Fruit fly (Drosophila melanogaster) whole organism, embryonic: Measurements from ENCODE around the gene Mbs.
A peak's percentile ranks its signal among the peaks of the same experiment; 100 is the strongest.

Experiments used
- Awh ChIP-seq: fragments of 200-800 bp; sonication (Bioruptor generic); IDR thresholded peaks from 2 replicates; pipeline ENCODE4, ENCODE4 v1.3.6; 2022; ENCODE audit warnings: missing biosample characterization, missing genetic modification characterization
- B-H1 ChIP-seq: fragments of 200-800 bp; sonication (Bioruptor generic); IDR thresholded peaks from 3 replicates; pipeline ENCODE4 v1.3.6; 2022; ENCODE audit warnings: missing biosample characterization, missing genetic modification characterization
- B-H2 ChIP-seq: fragments of 200-800 bp; sonication (Bioruptor generic); optimal IDR thresholded peaks from 2 replicates; lab custom pipeline; 2018; ENCODE audit warnings: missing biosample characterization, mild to moderate bottlenecking, missing genetic modification characterization
- CG10267 ChIP-seq: fragments of 200-800 bp; sonication (Bioruptor generic); optimal IDR thresholded peaks from 2 replicates; lab custom pipeline; 2018; ENCODE audit warnings: missing biosample characterization, mild to moderate bottlenecking, missing genetic modification characterization, moderate library complexity
- CG10959 ChIP-seq: fragments of 200-800 bp; sonication (Bioruptor generic); IDR thresholded peaks from 2 replicates; pipeline ENCODE4 v1.3.6; 2022; ENCODE audit warnings: missing biosample characterization, missing genetic modification characterization
- CG12219 ChIP-seq: fragments of 200-800 bp; sonication (Bioruptor generic); optimal IDR thresholded peaks from 3 replicates; lab custom pipeline; 2018; ENCODE audit warnings: missing biosample characterization, mild to moderate bottlenecking, missing genetic modification characterization
- CG16863 ChIP-seq: fragments of 200-800 bp; sonication (Bioruptor generic); optimal IDR thresholded peaks from 3 replicates; lab custom pipeline; 2016; ENCODE audit warnings: missing biosample characterization, missing genetic modification characterization
- CG17359 ChIP-seq: fragments of 200-800 bp; sonication (Bioruptor generic); optimal IDR thresholded peaks from 3 replicates; lab custom pipeline; 2018; ENCODE audit warnings: missing biosample characterization, mild to moderate bottlenecking, missing genetic modification characterization, moderate library complexity
- CG17829 ChIP-seq: fragments of 200-800 bp; optimal IDR thresholded peaks from 2 replicates; lab custom pipeline; 2019; ENCODE audit warnings: missing biosample characterization, mild to moderate bottlenecking, missing genetic modification characterization, moderate library complexity
- CG1792 ChIP-seq: fragments of 200-800 bp; sonication (Bioruptor generic); optimal IDR thresholded peaks from 2 replicates; lab custom pipeline; 2016; ENCODE audit warnings: missing biosample characterization, missing genetic modification characterization
- CG32772 ChIP-seq: fragments of 200-800 bp; sonication (Bioruptor generic); IDR thresholded peaks from 2 replicates; pipeline ENCODE4 v1.3.6; 2022; ENCODE audit warnings: missing biosample characterization, missing genetic modification characterization
- CG34422 ChIP-seq: fragments of 200-800 bp; sonication (Bioruptor generic); IDR thresholded peaks from 3 replicates; pipeline ENCODE4 v1.3.6; 2022; ENCODE audit warnings: missing biosample characterization, missing genetic modification characterization
- CG3995 ChIP-seq: fragments of 200-800 bp; sonication (Bioruptor generic); optimal IDR thresholded peaks from 3 replicates; lab custom pipeline; 2016; ENCODE audit warnings: missing biosample characterization, missing genetic modification characterization
- CG6175 ChIP-seq: fragments of 200-800 bp; sonication (Bioruptor generic); IDR thresholded peaks from 3 replicates; pipeline ENCODE4 v1.3.6; 2022; ENCODE audit warnings: missing biosample characterization, missing genetic modification characterization
- CG6765 ChIP-seq: fragments of 200-800 bp; sonication (Bioruptor generic); optimal IDR thresholded peaks from 3 replicates; lab custom pipeline; 2017; ENCODE audit warnings: missing biosample characterization, mild to moderate bottlenecking, missing genetic modification characterization
- CG6791 ChIP-seq: fragments of 200-800 bp; sonication (Bioruptor generic); IDR thresholded peaks from 3 replicates; pipeline ENCODE4 v1.3.6; 2022; ENCODE audit warnings: missing biosample characterization, missing genetic modification characterization; ENCODE audit not compliant: partially characterized antibody
- CG8478 ChIP-seq: fragments of >200 bp; optimal IDR thresholded peaks from 2 replicates; lab custom pipeline; 2018
- CG8924 ChIP-seq: fragments of 200-800 bp; optimal IDR thresholded peaks from 3 replicates; lab custom pipeline; 2019; ENCODE audit warnings: missing biosample characterization, mild to moderate bottlenecking, missing genetic modification characterization, moderate library complexity
- CG8944 ChIP-seq: fragments of 200-800 bp; sonication (Bioruptor generic); optimal IDR thresholded peaks from 3 replicates; lab custom pipeline; 2016; ENCODE audit warnings: missing biosample characterization, missing genetic modification characterization
- CkIIα-i1 ChIP-seq: fragments of 200-800 bp; sonication (Bioruptor generic); IDR thresholded peaks from 2 replicates; pipeline ENCODE4 v1.3.6; 2022; ENCODE audit warnings: missing biosample characterization, missing genetic modification characterization
- CoRest ChIP-seq: fragments of 200-800 bp; sonication (Bioruptor generic); optimal IDR thresholded peaks from 3 replicates; lab custom pipeline; 2018; ENCODE audit warnings: missing biosample characterization, mild to moderate bottlenecking, missing genetic modification characterization, moderate library complexity
- Dad ChIP-seq: fragments of 200-800 bp; sonication (Bioruptor generic); optimal IDR thresholded peaks from 3 replicates; lab custom pipeline; 2016; ENCODE audit warnings: missing biosample characterization, missing genetic modification characterization
- Dbx ChIP-seq: fragments of 200-800 bp; sonication (Bioruptor generic); IDR thresholded peaks from 3 replicates; pipeline ENCODE4 v1.3.6; 2022; ENCODE audit warnings: missing biosample characterization, missing genetic modification characterization
- Doc2 ChIP-seq: fragments of 200-800 bp; sonication (Bioruptor generic); IDR thresholded peaks from 2 replicates; pipeline ENCODE4 v1.3.6; 2022; ENCODE audit warnings: missing biosample characterization, missing genetic modification characterization
- GATAe ChIP-seq: fragments of 200-800 bp; sonication (Bioruptor generic); conservative IDR thresholded peaks from 2 replicates; pipeline ENCODE4 v1.3.6; 2022; ENCODE audit warnings: missing biosample characterization, missing genetic modification characterization
- HmgZ ChIP-seq: fragments of 200-800 bp; sonication (Bioruptor generic); optimal IDR thresholded peaks from 2 replicates; lab custom pipeline; 2018; ENCODE audit warnings: missing biosample characterization, mild to moderate bottlenecking, missing genetic modification characterization
- Med ChIP-seq: fragments of 200-800 bp; sonication (Bioruptor generic); peaks from one replicate; lab custom pipeline; 2016; ENCODE audit warnings: missing biosample characterization, missing genetic modification characterization, mild to moderate bottlenecking, inconsistent platforms, moderate library complexity
- NFAT ChIP-seq: fragments of 200-800 bp; sonication (Bioruptor generic); IDR thresholded peaks from 2 replicates; pipeline ENCODE4 v1.3.6; 2022; ENCODE audit warnings: missing biosample characterization, missing genetic modification characterization
- Stat92E ChIP-seq, 3 experiments: fragments of >200 bp in 2 of 3; fragments of 200-800 bp in 1 of 3; sonication (Bioruptor generic) in 1 of 3; optimal IDR thresholded peaks; 2 replicates each; lab custom pipeline; 2017 to 2019; ENCODE audit warnings: missing biosample characterization in 3 of 3, missing genetic modification characterization in 3 of 3, mild to moderate bottlenecking in 1 of 3, moderate library complexity in 1 of 3
- Taf1 ChIP-seq: fragments of 200-800 bp; sonication (Bioruptor generic); IDR thresholded peaks from 2 replicates; pipeline ENCODE4 v1.3.6; 2022; ENCODE audit warnings: missing biosample characterization, missing genetic modification characterization
- ab ChIP-seq: fragments of 200-800 bp; sonication (Bioruptor generic); optimal IDR thresholded peaks from 2 replicates; lab custom pipeline; 2016; ENCODE audit warnings: missing biosample characterization, missing genetic modification characterization
- br ChIP-seq: fragments of >200 bp; optimal IDR thresholded peaks from 2 replicates; lab custom pipeline; 2017
- chm ChIP-seq: fragments of 200-800 bp; sonication (Bioruptor generic); IDR thresholded peaks from 2 replicates; pipeline ENCODE4 v1.3.6; 2022; ENCODE audit warnings: missing biosample characterization, missing genetic modification characterization
- crc ChIP-seq: fragments of 200-800 bp; sonication (Bioruptor generic); optimal IDR thresholded peaks from 2 replicates; lab custom pipeline; 2016; ENCODE audit warnings: missing biosample characterization, missing genetic modification characterization
- danr ChIP-seq: fragments of 200-800 bp; sonication (Bioruptor generic); IDR thresholded peaks from 2 replicates; pipeline ENCODE4 v1.3.6; 2022; ENCODE audit warnings: missing biosample characterization, missing genetic modification characterization
- dmrt99B ChIP-seq: fragments of 200-800 bp; sonication (Bioruptor generic); optimal IDR thresholded peaks from 2 replicates; lab custom pipeline; 2018; ENCODE audit warnings: missing biosample characterization, mild to moderate bottlenecking, missing genetic modification characterization, moderate library complexity
- esg ChIP-seq: fragments of 200-800 bp; sonication (Bioruptor generic); conservative IDR thresholded peaks from 2 replicates; pipeline ENCODE4 v1.3.6; 2022; ENCODE audit warnings: missing biosample characterization, missing genetic modification characterization
- ewg ChIP-seq: fragments of 200-800 bp; sonication (Bioruptor generic); optimal IDR thresholded peaks from 3 replicates; lab custom pipeline; 2017; ENCODE audit warnings: mild to moderate bottlenecking, missing biosample characterization, missing genetic modification reagents, missing genetic modification characterization
- fd96Cb ChIP-seq: fragments of 200-800 bp; sonication (Bioruptor generic); optimal IDR thresholded peaks from 2 replicates; lab custom pipeline; 2018; ENCODE audit warnings: missing biosample characterization, mild to moderate bottlenecking, missing genetic modification characterization, moderate library complexity
- gcm ChIP-seq: fragments of 200-800 bp; sonication (Bioruptor generic); optimal IDR thresholded peaks from 2 replicates; lab custom pipeline; 2019; ENCODE audit warnings: missing biosample characterization, mild to moderate bottlenecking, missing genetic modification characterization, moderate library complexity
- hb ChIP-seq: fragments of 200-800 bp; sonication (Bioruptor generic); IDR thresholded peaks from 3 replicates; pipeline ENCODE4 v1.3.6; 2022; ENCODE audit warnings: missing biosample characterization, missing genetic modification characterization; ENCODE audit not compliant: partially characterized antibody
- luna ChIP-seq: fragments of 200-800 bp; sonication (Bioruptor generic); optimal IDR thresholded peaks from 2 replicates; lab custom pipeline; 2016; ENCODE audit warnings: missing biosample characterization, missing genetic modification characterization
- nmo ChIP-seq: fragments of 200-800 bp; sonication (Bioruptor generic); optimal IDR thresholded peaks from 2 replicates; lab custom pipeline; 2018; ENCODE audit warnings: missing biosample characterization, mild to moderate bottlenecking, missing genetic modification characterization, moderate library complexity
- oc ChIP-seq: fragments of 200-800 bp; sonication (Bioruptor generic); optimal IDR thresholded peaks from 2 replicates; lab custom pipeline; 2018; ENCODE audit warnings: missing biosample characterization, mild to moderate bottlenecking, missing genetic modification characterization, moderate library complexity
- org-1 ChIP-seq: fragments of 200-800 bp; sonication (Bioruptor generic); optimal IDR thresholded peaks from 2 replicates; lab custom pipeline; 2017; ENCODE audit warnings: missing biosample characterization, missing genetic modification characterization
- rib ChIP-seq: fragments of 200-800 bp; sonication (Bioruptor generic); IDR thresholded peaks from 2 replicates; pipeline ENCODE4 v1.3.6; 2022; ENCODE audit warnings: missing biosample characterization, missing genetic modification characterization
- ro ChIP-seq: fragments of 200-800 bp; sonication (Bioruptor generic); IDR thresholded peaks from 2 replicates; pipeline ENCODE4 v1.3.6; 2022; ENCODE audit warnings: missing biosample characterization, missing genetic modification characterization
- salm ChIP-seq: fragments of 200-800 bp; sonication (Bioruptor generic); optimal IDR thresholded peaks from 2 replicates; lab custom pipeline; 2018; ENCODE audit warnings: missing biosample characterization, mild to moderate bottlenecking, missing genetic modification characterization
- shn ChIP-seq: fragments of 200-800 bp; sonication (Bioruptor generic); optimal IDR thresholded peaks from 3 replicates; lab custom pipeline; 2016; ENCODE audit warnings: missing biosample characterization, missing genetic modification characterization
- stwl ChIP-seq: fragments of 200-800 bp; sonication (Bioruptor generic); optimal IDR thresholded peaks from 3 replicates; lab custom pipeline; 2018; ENCODE audit warnings: missing biosample characterization, mild to moderate bottlenecking, missing genetic modification characterization, moderate library complexity

Gene Mbs

dm6 chr3L:16015765-16016760 lies 35.7 kb upstream of the Mbs start (continued):
- no peak for TF ChIP-seq org-1
- no peak for TF ChIP-seq gcm (GFP tag; lab: Kevin White, UChicago)
- no peak for TF ChIP-seq GATAe (GFP tag; lab: Robert Waterston, UW)
- TF ChIP-seq CG3995 = no peak
- TF ChIP-seq B-H2 = no peak
- no peak for TF ChIP-seq CG6791
- TF ChIP-seq Doc2 (GFP tag; lab: Robert Waterston, UW) = no peak
- no peak for TF ChIP-seq CG16863 (GFP tag; lab: Kevin White, UChicago)
- no peak for TF ChIP-seq HmgZ (tag; lab: Kevin White, UChicago)
- no peak for TF ChIP-seq luna (GFP tag; lab: Kevin White, UChicago)
- no peak for TF ChIP-seq danr (GFP tag; lab: Robert Waterston, UW)
- TF ChIP-seq CG1792 (GFP tag; lab: Kevin White, UChicago) = no peak
- TF ChIP-seq oc (tag; lab: Kevin White, UChicago) = no peak
- no peak for TF ChIP-seq dmrt99B (tag; lab: Kevin White, UChicago)
- TF ChIP-seq Taf1 = no peak
- TF ChIP-seq Stat92E (GFP tag; optimal IDR thresholded peaks at IDR 0.05; lab: Kevin White, UChicago) = peak in 1 of 3 experiments; percentile 9
- peak; percentile 56 for TF ChIP-seq nmo
- no peak for TF ChIP-seq NFAT
- TF ChIP-seq CG8478 = no peak
- TF ChIP-seq CG17359 (tag; lab: Kevin White, UChicago) = no peak
- no peak for TF ChIP-seq CkIIα-i1 (GFP tag; lab: Robert Waterston, UW)
- TF ChIP-seq hb (GFP tag; lab: Robert Waterston, UW) = no peak
- TF ChIP-seq CG8924 (tag; lab: Kevin White, UChicago) = peak; percentile 28
- no peak for TF ChIP-seq CG6765 (GFP tag; lab: Kevin White, UChicago)
- no peak for TF ChIP-seq ewg (GFP tag; lab: Kevin White, UChicago)
- no peak for TF ChIP-seq br (lab: Kevin White, UChicago)
- no peak for TF ChIP-seq ro
- no peak for TF ChIP-seq CoRest (tag; lab: Kevin White, UChicago)
- TF ChIP-seq CG10267 = peak; percentile 67
- TF ChIP-seq CG6175 (GFP tag; lab: Robert Waterston, UW) = no peak
- TF ChIP-seq Dbx (GFP tag; lab: Robert Waterston, UW) = no peak
- no peak for TF ChIP-seq CG10959 (GFP tag; lab: Robert Waterston, UW)
- TF ChIP-seq fd96Cb (tag; lab: Kevin White, UChicago) = peak; percentile 36
- peak; percentile 74 for TF ChIP-seq CG17829 (tag; lab: Kevin White, UChicago)
- no peak for TF ChIP-seq CG32772
- TF ChIP-seq crc = no peak
- no peak for TF ChIP-seq B-H1 (GFP tag; lab: Robert Waterston, UW)
- TF ChIP-seq salm (tag; lab: Kevin White, UChicago) = no peak
- TF ChIP-seq chm (GFP tag; lab: Robert Waterston, UW) = no peak
- TF ChIP-seq rib (GFP tag; lab: Robert Waterston, UW) = no peak
- TF ChIP-seq Med (GFP tag; lab: Kevin White, UChicago) = peak; percentile 8
- TF ChIP-seq Awh (GFP tag; lab: Robert Waterston, UW) = no peak
- no peak for TF ChIP-seq shn (GFP tag; lab: Kevin White, UChicago)
- no peak for TF ChIP-seq CG8944 (GFP tag; lab: Kevin White, UChicago)
- no peak for TF ChIP-seq stwl (tag; lab: Kevin White, UChicago)
- no peak for TF ChIP-seq ab
- no peak for TF ChIP-seq CG34422 (GFP tag; lab: Robert Waterston, UW)
- TF ChIP-seq Dad (GFP tag; lab: Kevin White, UChicago) = no peak
- no peak for TF ChIP-seq CG12219
- TF ChIP-seq esg (GFP tag; lab: Robert Waterston, UW) = no peak
